ENCODE assay signal across 2 fruit fly cellular contexts in the genomic region with DNA sequence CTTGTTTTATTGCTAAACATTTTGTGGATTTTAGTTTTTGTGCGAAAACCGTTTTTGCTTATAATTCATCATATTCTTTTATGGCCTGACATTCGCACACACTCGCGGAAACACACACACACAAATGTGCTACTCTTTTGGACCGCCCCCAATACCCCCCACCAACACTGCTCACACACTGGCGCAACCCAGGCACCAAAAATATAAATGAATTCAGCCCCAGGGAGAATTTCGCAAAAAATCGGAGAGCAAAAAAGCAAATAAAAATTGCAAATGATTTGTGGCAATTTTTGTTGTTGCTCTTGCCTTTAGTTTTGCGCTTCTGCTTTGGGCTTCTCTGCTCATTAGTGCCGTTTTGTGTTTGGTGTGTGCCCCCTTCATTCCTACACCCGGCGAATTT.
TF ChIP-seq lines count a peak whose summit lies in the region.

No protein-coding gene starts in this region.

TF ChIP-seq in whole organism, embryonic, 481 proteins besides CTCF, POLR2A, EP300 and RAD21 (continued from another document):
- TF ChIP-seq CG16779 (GFP tag; IDR thresholded peaks at IDR 0.05; lab: Robert Waterston, UW) (no peak), CG10147 (GFP tag; optimal IDR thresholded peaks at IDR 0.05; lab: Kevin White, UChicago) (no peak)
TF ChIP-seq in whole organism, embryonic: peak in this region for 4.

TF ChIP-seq in whole organism, prepupa, 60 proteins besides CTCF, POLR2A, EP300 and RAD21 (continued from another document):
- TF ChIP-seq Sox15 (GFP tag; optimal IDR thresholded peaks at IDR 0.05; lab: Kevin White, UChicago), result no peak
- no peak for TF ChIP-seq spab (GFP tag; optimal IDR thresholded peaks at IDR 0.05; lab: Kevin White, UChicago)
